Worm (Caenorhabditis elegans) whole organism, young adult: ENCODE measurements around the gene srx-113.

Source experiments
- F23B12.7 ChIP-seq: sonication (generic microtip); optimal IDR thresholded peaks from 2 replicates; lab custom pipeline; 2017; ENCODE audit warnings: missing genetic modification characterization, mild to moderate bottlenecking, missing compliant biosample characterization, antibody characterized with exemption, moderate library complexity; ENCODE audit not compliant: insufficient read depth
- dpl-1 ChIP-seq: fragments of 150-350 bp; optimal IDR thresholded peaks from 2 replicates; lab custom pipeline; 2014; ENCODE audit warnings: missing biosample characterization, missing genetic modification reagents, missing genetic modification characterization
- ets-4 ChIP-seq: fragments of 200-800 bp; sonication (Bioruptor generic); optimal IDR thresholded peaks from 2 replicates; lab custom pipeline; 2018; ENCODE audit warnings: mild to moderate bottlenecking, missing genetic modification characterization, missing compliant biosample characterization
- nfyb-1 ChIP-seq: fragments of 200-800 bp; sonication (Bioruptor generic); IDR thresholded peaks from 2 replicates; pipeline ENCODE4 v1.3.6; 2022; ENCODE audit warnings: missing genetic modification reagents, missing genetic modification characterization, missing compliant biosample characterization
- nhr-90 ChIP-seq: sonication (generic microtip); optimal IDR thresholded peaks from 2 replicates; lab custom pipeline; 2016; ENCODE audit warnings: missing genotype, mild to moderate bottlenecking, missing genetic modification characterization, missing compliant biosample characterization
- snpc-4 ChIP-seq, 5 experiments: fragments of 150-350 bp in 1 of 5; sonication (generic microtip) in 4 of 5; optimal IDR thresholded peaks; 2 replicates each; lab custom pipeline; 2014 to 2018; ENCODE audit warnings: missing genetic modification characterization in 5 of 5, missing biosample characterization in 3 of 5, antibody characterized with exemption in 2 of 5, mild to moderate bottlenecking in 2 of 5, missing compliant biosample characterization in 2 of 5, missing genotype in 2 of 5, moderate library complexity in 2 of 5, missing genetic modification reagents in 1 of 5
- unc-62 ChIP-seq: fragments of 150-350 bp; optimal IDR thresholded peaks from 2 replicates; lab custom pipeline; 2014; ENCODE audit warnings: missing biosample characterization, missing genetic modification reagents, missing genetic modification characterization

ce11 chrV:12599510-12600242, 32.3 kb downstream of the srx-113 start, which contains the start of gene C14C10.5:
- no peak for TF ChIP-seq snpc-4 (GFP tag; optimal IDR thresholded peaks at IDR 0.05; lab: Kevin White, UChicago)
- TF ChIP-seq snpc-4 (tag; optimal IDR thresholded peaks at IDR 0.05; lab: Kevin White, UChicago) = no peak
- TF ChIP-seq ets-4 = no peak
- no peak for TF ChIP-seq F23B12.7 (tag; lab: Kevin White, UChicago)
- TF ChIP-seq unc-62 (GFP tag; lab: Kevin White, UChicago) = no peak
- TF ChIP-seq dpl-1 = no peak
- TF ChIP-seq nhr-90 (tag; lab: Kevin White, UChicago) = no peak
- TF ChIP-seq nfyb-1 (GFP tag; lab: Robert Waterston, UW) = no peak
